Fruit fly (Drosophila melanogaster) whole organism, prepupa: ENCODE measurements around the gene Tomosyn.
A peak's percentile ranks its signal among the peaks of the same experiment; 100 is the strongest.

Experiments
- Blimp-1 ChIP-seq: fragments of 200-800 bp; sonication (Bioruptor generic); optimal IDR thresholded peaks from 3 replicates; lab custom pipeline; 2017; ENCODE audit warnings: missing biosample characterization, missing genetic modification characterization, mild to moderate bottlenecking, moderate library complexity, missing genetic modification reagents
- CG10669 ChIP-seq: fragments of 200-800 bp; sonication (Bioruptor generic); optimal IDR thresholded peaks from 3 replicates; lab custom pipeline; 2018; ENCODE audit warnings: missing biosample characterization, mild to moderate bottlenecking, missing genetic modification characterization, moderate library complexity
- CG11294 ChIP-seq: fragments of 200-800 bp; sonication (Bioruptor generic); IDR thresholded peaks from 2 replicates; pipeline ENCODE4 v1.3.6; 2022; ENCODE audit warnings: missing biosample characterization, missing genetic modification characterization
- CG11762 ChIP-seq: fragments of 200-800 bp; sonication (Bioruptor generic); optimal IDR thresholded peaks from 3 replicates; lab custom pipeline; 2016; ENCODE audit warnings: missing biosample characterization, missing genetic modification characterization; ENCODE audit not compliant: insufficient read depth
- CG11902 ChIP-seq: fragments of 200-800 bp; sonication (Bioruptor generic); optimal IDR thresholded peaks from 3 replicates; lab custom pipeline; 2016; ENCODE audit warnings: missing biosample characterization, missing genetic modification characterization
- CG15336 ChIP-seq: fragments of 200-800 bp; sonication (Bioruptor generic); IDR thresholded peaks from 2 replicates; pipeline ENCODE4 v1.3.6; 2022; ENCODE audit warnings: missing biosample characterization, missing genetic modification characterization
- CG1621 ChIP-seq: fragments of 200-800 bp; sonication (Bioruptor generic); optimal IDR thresholded peaks from 3 replicates; lab custom pipeline; 2018; ENCODE audit warnings: missing biosample characterization, mild to moderate bottlenecking, missing genetic modification characterization
- CG16779 ChIP-seq: fragments of 200-800 bp; sonication (Bioruptor generic); optimal IDR thresholded peaks from 3 replicates; lab custom pipeline; 2017; ENCODE audit warnings: missing biosample characterization, mild to moderate bottlenecking, missing genetic modification characterization
- CG3032 ChIP-seq: fragments of 200-800 bp; optimal IDR thresholded peaks from 2 replicates; lab custom pipeline; 2019; ENCODE audit warnings: missing biosample characterization, mild to moderate bottlenecking, missing genetic modification characterization, moderate library complexity
- CG31627 ChIP-seq: fragments of 200-800 bp; sonication (Bioruptor generic); optimal IDR thresholded peaks from 3 replicates; lab custom pipeline; 2016; ENCODE audit warnings: missing biosample characterization, missing genetic modification characterization
- CG32006 ChIP-seq: fragments of 200-800 bp; sonication (Bioruptor generic); optimal IDR thresholded peaks from 3 replicates; lab custom pipeline; 2017; ENCODE audit warnings: missing biosample characterization, mild to moderate bottlenecking, missing genetic modification characterization
- CG34406 ChIP-seq: fragments of 200-800 bp; sonication (Bioruptor generic); optimal IDR thresholded peaks from 3 replicates; lab custom pipeline; 2016; ENCODE audit warnings: missing biosample characterization, missing genetic modification characterization
- CG3919 ChIP-seq: fragments of 200-800 bp; sonication (Bioruptor generic); optimal IDR thresholded peaks from 3 replicates; lab custom pipeline; 2016; ENCODE audit warnings: missing biosample characterization, missing genetic modification characterization
- CG4318 ChIP-seq: fragments of 200-800 bp; sonication (Bioruptor generic); optimal IDR thresholded peaks from 3 replicates; lab custom pipeline; 2017; ENCODE audit warnings: missing biosample characterization, mild to moderate bottlenecking, missing genetic modification characterization
- CG6163 ChIP-seq: fragments of 200-800 bp; sonication (Bioruptor generic); IDR thresholded peaks from 3 replicates; pipeline ENCODE4 v1.3.6; 2022; ENCODE audit warnings: missing biosample characterization, missing genetic modification characterization
- CG6276 ChIP-seq: fragments of 200-800 bp; sonication (Bioruptor generic); optimal IDR thresholded peaks from 2 replicates; lab custom pipeline; 2017; ENCODE audit warnings: missing biosample characterization, mild to moderate bottlenecking, missing genetic modification characterization
- CG6792 ChIP-seq: fragments of 200-800 bp; sonication (Bioruptor generic); optimal IDR thresholded peaks from 3 replicates; lab custom pipeline; 2016; ENCODE audit warnings: missing biosample characterization, missing genetic modification characterization
- CG6808 ChIP-seq: fragments of 200-800 bp; sonication (Bioruptor generic); optimal IDR thresholded peaks from 3 replicates; lab custom pipeline; 2017; ENCODE audit warnings: missing biosample characterization, missing genetic modification characterization, mild to moderate bottlenecking, moderate library complexity, missing genetic modification reagents
- CG6854 ChIP-seq: fragments of 200-800 bp; sonication (Bioruptor generic); optimal IDR thresholded peaks from 2 replicates; lab custom pipeline; 2017; ENCODE audit warnings: missing biosample characterization, mild to moderate bottlenecking, missing genetic modification characterization
- CG8119 ChIP-seq: fragments of 200-800 bp; sonication (Bioruptor generic); IDR thresholded peaks from 3 replicates; pipeline ENCODE4 v1.3.6; 2022; ENCODE audit warnings: missing biosample characterization, missing genetic modification characterization
- CG8319 ChIP-seq: fragments of 200-800 bp; sonication (Bioruptor generic); optimal IDR thresholded peaks from 3 replicates; lab custom pipeline; 2016; ENCODE audit warnings: missing biosample characterization, missing genetic modification characterization
- CG8632 ChIP-seq: fragments of 200-800 bp; sonication (Bioruptor generic); optimal IDR thresholded peaks from 3 replicates; lab custom pipeline; 2016; ENCODE audit warnings: missing biosample characterization, missing genetic modification characterization
- CG9139 ChIP-seq: fragments of 200-800 bp; sonication (Bioruptor generic); optimal IDR thresholded peaks from 3 replicates; lab custom pipeline; 2017; ENCODE audit warnings: missing biosample characterization, mild to moderate bottlenecking, missing genetic modification characterization
- Eip78C ChIP-seq: fragments of 200-800 bp; sonication (Bioruptor generic); peaks from one replicate; lab custom pipeline; 2016; ENCODE audit warnings: missing biosample characterization, missing genetic modification characterization
- Eip93F ChIP-seq: fragments of 200-800 bp; sonication (Bioruptor generic); optimal IDR thresholded peaks from 2 replicates; lab custom pipeline; 2016; ENCODE audit warnings: missing biosample characterization, mild to moderate bottlenecking, missing genetic modification characterization
- Ets21C ChIP-seq: fragments of 200-800 bp; sonication (Bioruptor generic); optimal IDR thresholded peaks from 3 replicates; lab custom pipeline; 2016; ENCODE audit warnings: missing biosample characterization, missing genetic modification characterization
- Hr38 ChIP-seq: sonication (Bioruptor generic); optimal IDR thresholded peaks from 2 replicates; lab custom pipeline; 2016; ENCODE audit warnings: missing biosample characterization, missing genetic modification characterization
- Hr39 ChIP-seq: fragments of 200-800 bp; sonication (Bioruptor generic); optimal IDR thresholded peaks from 2 replicates; lab custom pipeline; 2016; ENCODE audit warnings: missing biosample characterization, missing genetic modification characterization
- Lpt ChIP-seq: fragments of 200-800 bp; sonication (Bioruptor generic); optimal IDR thresholded peaks from 3 replicates; lab custom pipeline; 2016; ENCODE audit warnings: missing biosample characterization, missing genetic modification characterization
- OdsH ChIP-seq: fragments of 200-800 bp; sonication (Bioruptor generic); optimal IDR thresholded peaks from 3 replicates; lab custom pipeline; 2016; ENCODE audit warnings: missing biosample characterization, missing genetic modification characterization
- Smox ChIP-seq: fragments of 200-800 bp; sonication (Bioruptor generic); optimal IDR thresholded peaks from 3 replicates; lab custom pipeline; 2016; ENCODE audit warnings: missing biosample characterization, missing genetic modification characterization
- Sox102F ChIP-seq: fragments of 200-800 bp; sonication (Bioruptor generic); optimal IDR thresholded peaks from 2 replicates; lab custom pipeline; 2016; ENCODE audit warnings: missing biosample characterization, mild to moderate bottlenecking, missing genetic modification characterization
- Sox14 ChIP-seq: fragments of 200-800 bp; sonication (Bioruptor generic); optimal IDR thresholded peaks from 3 replicates; lab custom pipeline; 2016; ENCODE audit warnings: missing biosample characterization, missing genetic modification characterization
- Sox15 ChIP-seq: fragments of 200-800 bp; sonication (Bioruptor generic); optimal IDR thresholded peaks from 3 replicates; lab custom pipeline; 2016; ENCODE audit warnings: missing biosample characterization, missing genetic modification characterization
- achi ChIP-seq: fragments of 200-800 bp; sonication (Bioruptor generic); optimal IDR thresholded peaks from 3 replicates; lab custom pipeline; 2016; ENCODE audit warnings: missing biosample characterization, missing genetic modification characterization
- acj6 ChIP-seq: fragments of 200-800 bp; sonication (Bioruptor generic); optimal IDR thresholded peaks from 3 replicates; lab custom pipeline; 2016; ENCODE audit warnings: missing biosample characterization, missing genetic modification characterization
- cyc ChIP-seq: fragments of 200-800 bp; sonication (Bioruptor generic); optimal IDR thresholded peaks from 3 replicates; lab custom pipeline; 2016; ENCODE audit warnings: missing biosample characterization, missing genetic modification characterization
- dac ChIP-seq: fragments of 200-800 bp; sonication (Bioruptor generic); optimal IDR thresholded peaks from 2 replicates; lab custom pipeline; 2017; ENCODE audit warnings: missing biosample characterization, mild to moderate bottlenecking, missing genetic modification characterization
- eg ChIP-seq: fragments of 200-800 bp; sonication (Bioruptor generic); IDR thresholded peaks from 3 replicates; pipeline ENCODE4 v1.3.6; 2022; ENCODE audit warnings: missing biosample characterization, missing genetic modification characterization
- esn ChIP-seq: fragments of 200-800 bp; sonication (Bioruptor generic); optimal IDR thresholded peaks from 2 replicates; lab custom pipeline; 2016; ENCODE audit warnings: missing biosample characterization, mild to moderate bottlenecking, missing genetic modification characterization, moderate library complexity
- fd59A ChIP-seq: fragments of 200-800 bp; sonication (Bioruptor generic); optimal IDR thresholded peaks from 2 replicates; lab custom pipeline; 2017; ENCODE audit warnings: missing biosample characterization, mild to moderate bottlenecking, missing genetic modification characterization, missing genetic modification reagents
- fd85E ChIP-seq: fragments of 200-800 bp; sonication (Bioruptor generic); optimal IDR thresholded peaks from 3 replicates; lab custom pipeline; 2016; ENCODE audit warnings: missing biosample characterization, missing genetic modification characterization
- fkh ChIP-seq: fragments of 200-800 bp; sonication (Bioruptor generic); optimal IDR thresholded peaks from 3 replicates; lab custom pipeline; 2017; ENCODE audit warnings: missing biosample characterization, mild to moderate bottlenecking, missing genetic modification characterization, moderate library complexity
- lz ChIP-seq: fragments of 200-800 bp; sonication (Bioruptor generic); optimal IDR thresholded peaks from 3 replicates; lab custom pipeline; 2016; ENCODE audit warnings: missing biosample characterization, missing genetic modification characterization
- net ChIP-seq: fragments of 200-800 bp; sonication (Bioruptor generic); optimal IDR thresholded peaks from 3 replicates; lab custom pipeline; 2016; ENCODE audit warnings: missing biosample characterization, missing genetic modification characterization
- pdm3 ChIP-seq: fragments of 200-800 bp; sonication (Bioruptor generic); optimal IDR thresholded peaks from 3 replicates; lab custom pipeline; 2016; ENCODE audit warnings: missing biosample characterization, missing genetic modification characterization
- salr ChIP-seq, 2 experiments: fragments of 200-800 bp; sonication (Bioruptor generic); optimal IDR thresholded peaks; 3 replicates each; lab custom pipeline; 2016 to 2018; ENCODE audit warnings: missing biosample characterization in 2 of 2, missing genetic modification characterization in 2 of 2, mild to moderate bottlenecking in 1 of 2
- ss ChIP-seq, 2 experiments: fragments of 200-800 bp; sonication (Bioruptor generic); optimal IDR thresholded peaks; 2 replicates in 1 of 2; 3 replicates in 1 of 2; lab custom pipeline; 2017 to 2018; ENCODE audit warnings: mild to moderate bottlenecking in 2 of 2, missing biosample characterization in 2 of 2, missing genetic modification characterization in 2 of 2, moderate library complexity in 1 of 2
- svp ChIP-seq: fragments of 200-800 bp; sonication (Bioruptor generic); peaks from one replicate; lab custom pipeline; 2016; ENCODE audit warnings: missing biosample characterization, missing genetic modification characterization
- topi ChIP-seq: fragments of 200-800 bp; sonication (Bioruptor generic); optimal IDR thresholded peaks from 3 replicates; lab custom pipeline; 2016; ENCODE audit warnings: missing biosample characterization, missing genetic modification characterization
- vri ChIP-seq: fragments of 200-800 bp; sonication (Bioruptor generic); optimal IDR thresholded peaks from 3 replicates; lab custom pipeline; 2016; ENCODE audit warnings: missing biosample characterization, mild to moderate bottlenecking, missing genetic modification characterization

The Tomosyn gene

DNA sequence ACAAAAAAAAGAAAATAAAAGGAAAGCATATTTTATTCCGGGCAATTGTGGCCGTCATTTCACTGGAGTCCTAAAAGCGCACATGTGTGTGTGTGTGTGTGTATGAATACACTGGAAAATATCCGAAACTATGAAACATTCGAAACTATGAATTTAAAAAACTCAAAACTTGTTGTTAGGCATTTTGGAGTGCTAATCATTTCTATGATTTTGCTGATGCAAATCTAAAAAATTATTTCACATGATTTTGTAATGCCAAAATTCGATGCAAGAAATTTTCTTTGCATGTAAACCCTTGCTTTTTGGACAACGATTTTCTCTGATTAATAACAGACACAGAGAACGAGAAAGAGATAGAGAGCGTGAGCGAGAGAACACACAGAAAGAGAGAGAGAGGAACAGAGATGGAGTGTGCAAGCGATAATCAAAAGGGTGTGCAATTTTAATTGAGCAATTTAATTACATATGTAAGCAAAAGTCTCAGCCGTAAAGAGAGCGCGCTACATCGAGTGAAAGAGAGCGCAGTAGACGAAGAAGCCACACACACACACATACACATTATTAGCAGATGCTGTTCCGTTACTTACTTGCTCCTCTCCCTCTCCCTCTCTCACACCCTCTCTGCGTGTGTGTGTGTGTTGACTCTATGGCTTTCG, 67.8 kb downstream of the Tomosyn start:
- TF ChIP-seq CG16779: peak; percentile 27
- TF ChIP-seq CG4318 (GFP tag; lab: Kevin White, UChicago): no peak
- TF ChIP-seq Hr39 (GFP tag; lab: Kevin White, UChicago): peak; percentile 59
- peak; percentile 69 for TF ChIP-seq CG6792 (GFP tag; lab: Kevin White, UChicago)
- TF ChIP-seq CG11294 (GFP tag; lab: Robert Waterston, UW): no peak
- TF ChIP-seq topi (GFP tag; lab: Kevin White, UChicago): peak; percentile 66
- TF ChIP-seq svp: peak; percentile 83
- peak; percentile 62 for TF ChIP-seq CG3919 (GFP tag; lab: Kevin White, UChicago)
- TF ChIP-seq fkh (GFP tag; lab: Kevin White, UChicago): no peak
- TF ChIP-seq CG9139: peak; percentile 41
- peak; percentile 61 for TF ChIP-seq acj6
- TF ChIP-seq Ets21C (GFP tag; lab: Kevin White, UChicago): peak; percentile 21
- peak; percentile 70 for TF ChIP-seq CG3032 (tag; lab: Kevin White, UChicago)
- TF ChIP-seq lz (GFP tag; lab: Kevin White, UChicago): peak; percentile 57
- TF ChIP-seq CG8632 (GFP tag; lab: Kevin White, UChicago): peak; percentile 62
- peak; percentile 26 for TF ChIP-seq Sox14
- TF ChIP-seq salr (GFP tag; optimal IDR thresholded peaks at IDR 0.05; lab: Kevin White, UChicago): peak; percentile 22 to 30
- TF ChIP-seq CG6808: peak; percentile 63
- TF ChIP-seq Eip93F (GFP tag; lab: Kevin White, UChicago): no peak
- peak; percentile 70 for TF ChIP-seq CG10669
- peak; percentile 55 for TF ChIP-seq cyc (GFP tag; lab: Kevin White, UChicago)
- TF ChIP-seq net: peak; percentile 43
- peak; percentile 9 for TF ChIP-seq Sox15 (GFP tag; lab: Kevin White, UChicago)
- peak; percentile 16 for TF ChIP-seq CG11902
- TF ChIP-seq dac (GFP tag; lab: Kevin White, UChicago): no peak
- TF ChIP-seq ss (GFP tag; optimal IDR thresholded peaks at IDR 0.05; lab: Kevin White, UChicago): peak; percentile 48 to 71
- no peak for TF ChIP-seq Lpt (GFP tag; lab: Kevin White, UChicago)
- TF ChIP-seq Eip78C (GFP tag; lab: Kevin White, UChicago): peak; percentile 94
- peak; percentile 72 for TF ChIP-seq esn (GFP tag; lab: Kevin White, UChicago)
- TF ChIP-seq CG8119 (GFP tag; lab: Robert Waterston, UW): peak; percentile 40; the same call in 2 of the 3 replicates
- peak; percentile 47 for TF ChIP-seq achi (GFP tag; lab: Kevin White, UChicago)
- peak; percentile 24 for TF ChIP-seq Blimp-1 (GFP tag; lab: Kevin White, UChicago)
- TF ChIP-seq Sox102F: peak; percentile 70
- TF ChIP-seq CG31627: peak; percentile 64
- TF ChIP-seq fd59A (GFP tag; lab: Kevin White, UChicago): peak; percentile 48
- TF ChIP-seq CG15336 (GFP tag; lab: Robert Waterston, UW): peak; percentile 31; the same call in 1 of the 2 replicates
- no peak for TF ChIP-seq Hr38
- TF ChIP-seq CG11762 (GFP tag; lab: Kevin White, UChicago): peak; percentile 17
- peak; percentile 57 for TF ChIP-seq OdsH (GFP tag; lab: Kevin White, UChicago)
- peak; percentile 27 for TF ChIP-seq CG1621 (tag; lab: Kevin White, UChicago)
- TF ChIP-seq Smox (GFP tag; lab: Kevin White, UChicago): peak; percentile 54
- TF ChIP-seq fd85E (GFP tag; lab: Kevin White, UChicago): no peak
- peak; percentile 83 for TF ChIP-seq CG6163 (GFP tag; lab: Robert Waterston, UW)
- TF ChIP-seq CG6276: no peak
- TF ChIP-seq CG34406 (GFP tag; lab: Kevin White, UChicago): peak; percentile 55
- no peak for TF ChIP-seq vri (GFP tag; lab: Kevin White, UChicago)
- TF ChIP-seq CG32006 (GFP tag; lab: Kevin White, UChicago): peak; percentile 42
- peak; percentile 47; the same call in 1 of the 3 replicates for TF ChIP-seq eg (GFP tag; lab: Robert Waterston, UW)
- TF ChIP-seq pdm3 (GFP tag; lab: Kevin White, UChicago): peak; percentile 57
- peak; percentile 1 for TF ChIP-seq CG6854 (GFP tag; lab: Kevin White, UChicago)
- peak; percentile 35 for TF ChIP-seq CG8319 (GFP tag; lab: Kevin White, UChicago)
